Worm (Caenorhabditis elegans): ENCODE results near the gene F07A11.1.
A peak's percentile ranks its signal among the peaks of the same experiment; 100 is the strongest.

DNA sequence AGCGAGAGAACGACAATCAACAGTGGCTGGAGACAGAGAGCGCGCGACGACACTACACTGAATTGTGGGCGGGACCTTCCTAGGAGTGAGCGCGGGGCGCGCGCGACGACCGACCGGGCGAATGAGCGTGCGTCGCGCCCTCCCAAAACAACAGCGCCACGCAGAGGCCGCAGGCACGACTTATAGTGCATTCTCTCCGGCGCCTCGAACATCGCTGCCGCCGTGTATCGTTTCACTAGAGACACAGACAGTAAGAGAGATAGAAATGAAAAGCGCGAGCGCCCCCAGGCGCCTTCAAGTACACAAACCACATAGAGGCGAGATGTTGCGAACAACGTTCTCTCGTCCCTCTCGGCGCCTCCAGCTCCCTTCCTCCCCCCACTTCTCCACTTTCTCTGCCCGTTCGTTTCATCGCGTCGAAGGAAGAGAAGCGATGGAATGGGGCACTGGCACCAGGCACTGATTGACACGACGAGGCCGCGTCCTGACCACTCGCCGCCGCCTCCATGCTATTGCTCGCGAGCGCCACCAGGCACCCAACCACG lies 28.0 kb upstream of the F07A11.1 start:
- TF ChIP-seq him-1 (tag; optimal IDR thresholded peaks at IDR 0.05) (peak; percentile 71), dao-5 (tag; optimal IDR thresholded peaks at IDR 0.05) (peak; percentile 53)
